Fruit fly (Drosophila melanogaster): ENCODE data around the gene Nepl17.
A peak's percentile ranks its signal among the peaks of the same experiment; 100 is the strongest.

Gene Nepl17

DNA sequence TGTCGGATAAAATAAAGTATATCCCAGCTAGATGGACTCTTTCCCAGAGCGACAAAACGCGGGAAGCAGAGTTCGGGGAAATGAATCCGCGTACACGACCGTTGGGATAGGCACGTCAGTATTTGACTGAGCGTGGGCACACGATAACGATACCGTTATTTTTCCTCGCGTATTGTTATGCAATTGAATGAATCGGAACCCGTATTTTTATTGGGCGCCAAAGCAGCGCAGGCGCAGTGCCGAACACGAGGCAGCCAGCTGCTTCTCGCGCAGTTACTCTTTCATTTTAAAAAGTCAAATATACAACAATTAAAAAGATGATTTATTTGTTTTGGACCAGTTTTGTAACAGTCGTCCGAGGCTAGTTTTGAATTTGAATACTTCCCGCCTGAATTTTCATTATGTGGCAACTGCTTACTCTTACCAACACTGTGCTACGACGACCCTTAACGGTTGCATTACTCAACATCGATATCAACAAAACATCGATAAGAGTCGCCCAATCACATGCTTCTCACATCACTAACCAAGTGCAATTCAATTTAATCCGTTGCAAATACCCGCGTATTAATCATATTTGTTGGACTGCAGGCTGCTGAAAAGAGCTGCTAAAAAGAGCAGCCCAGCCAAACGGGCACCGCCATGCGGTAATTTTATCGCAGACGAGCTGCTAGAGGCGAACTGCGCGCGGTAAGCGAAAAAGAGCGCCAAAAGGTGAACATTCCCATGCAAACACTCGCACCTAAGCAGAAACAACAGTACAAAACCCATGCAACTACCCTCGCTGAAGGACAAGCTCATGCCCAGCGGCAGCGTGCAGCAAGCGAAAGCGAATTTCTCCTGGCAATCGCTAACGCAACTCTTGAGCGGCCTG is 15.1 kb downstream of the Nepl17 start, which contains the start of the genes CG33203 and Doa (continued):
- no peak for TF ChIP-seq CG10274 (GFP tag; optimal IDR thresholded peaks at IDR 0.05)
- TF ChIP-seq zen (tag; optimal IDR thresholded peaks at IDR 0.05): peak; percentile 63
- peak; percentile 48; the same call in 1 of the 2 replicates for TF ChIP-seq cas (GFP tag; IDR thresholded peaks at IDR 0.05)
- TF ChIP-seq Meics (GFP tag; optimal IDR thresholded peaks at IDR 0.05): no peak
- TF ChIP-seq ssp (GFP tag; IDR thresholded peaks at IDR 0.05): peak; percentile 54
- no peak for TF ChIP-seq Vsx1 (GFP tag; optimal IDR thresholded peaks at IDR 0.05)
- TF ChIP-seq CG4730 (GFP tag; IDR thresholded peaks at IDR 0.05): no peak
- TF ChIP-seq Six4 (GFP tag; optimal IDR thresholded peaks at IDR 0.05): no peak
- TF ChIP-seq oc (tag; optimal IDR thresholded peaks at IDR 0.05): peak; percentile 32
- TF ChIP-seq Hmr (GFP tag; optimal IDR thresholded peaks at IDR 0.05): peak; percentile 66
- TF ChIP-seq dm (GFP tag; optimal IDR thresholded peaks at IDR 0.05): no peak
- TF ChIP-seq CG7963 (GFP tag; IDR thresholded peaks at IDR 0.05; ENCODE audit: partially characterized antibody): peak; percentile 62; the same call in 2 of the 3 replicates
- TF ChIP-seq da (GFP tag; optimal IDR thresholded peaks at IDR 0.05): no peak
- TF ChIP-seq bowl (GFP tag; IDR thresholded peaks at IDR 0.05): no peak
- TF ChIP-seq CG10654 (GFP tag; optimal IDR thresholded peaks at IDR 0.05): peak; percentile 31
- peak; percentile 10 for TF ChIP-seq maf-S (GFP tag; optimal IDR thresholded peaks at IDR 0.05)
- peak; percentile 26 for TF ChIP-seq CG3163 (GFP tag; optimal IDR thresholded peaks at IDR 0.05)
- peak; percentile 57 for TF ChIP-seq CG30403 (GFP tag; optimal IDR thresholded peaks at IDR 0.05)
- TF ChIP-seq chinmo (GFP tag; IDR thresholded peaks at IDR 0.05; ENCODE audit: partially characterized antibody): peak; percentile 71; the same call in 2 of the 4 replicates
- TF ChIP-seq CG3281 (GFP tag; optimal IDR thresholded peaks at IDR 0.05): peak; percentile 68
- TF ChIP-seq CG32532 (GFP tag; IDR thresholded peaks at IDR 0.05): peak; percentile 44; the same call in 1 of the 2 replicates
- peak; percentile 80 for TF ChIP-seq vnd (GFP tag; IDR thresholded peaks at IDR 0.05; ENCODE audit: partially characterized antibody)
- TF ChIP-seq CG17568 (GFP tag; optimal IDR thresholded peaks at IDR 0.05): no peak
- peak; percentile 80 for TF ChIP-seq Lhr (GFP tag; optimal IDR thresholded peaks at IDR 0.05)
- no peak for TF ChIP-seq CG10462 (GFP tag; optimal IDR thresholded peaks at IDR 0.05)
- TF ChIP-seq ro (GFP tag; IDR thresholded peaks at IDR 0.05): no peak
- TF ChIP-seq bsh (GFP tag; optimal IDR thresholded peaks at IDR 0.05): peak in 1 of 2 experiments; percentile 7
- TF ChIP-seq cg (GFP tag; optimal IDR thresholded peaks at IDR 0.05): no peak
- peak; percentile 9 for TF ChIP-seq tin (GFP tag; optimal IDR thresholded peaks at IDR 0.05)
- no peak for TF ChIP-seq CG30431 (GFP tag; optimal IDR thresholded peaks at IDR 0.05)
- TF ChIP-seq Abd-B (GFP tag; optimal IDR thresholded peaks at IDR 0.05): peak; percentile 16
- peak; percentile 42 for TF ChIP-seq pnt (GFP tag; optimal IDR thresholded peaks at IDR 0.05)
- TF ChIP-seq Tbp (GFP tag; optimal IDR thresholded peaks at IDR 0.05): no peak
- TF ChIP-seq ranshi (GFP tag; IDR thresholded peaks at IDR 0.05): 0 out of 2 replicates have a peak, but pooled peaks have one; percentile 17
- peak; percentile 76 for TF ChIP-seq mam (GFP tag; optimal IDR thresholded peaks at IDR 0.05)
- TF ChIP-seq CG12155 (GFP tag; optimal IDR thresholded peaks at IDR 0.05): peak; percentile 25
- peak; percentile 94 for TF ChIP-seq Med (GFP tag)
- no peak for TF ChIP-seq CG1529 (GFP tag; optimal IDR thresholded peaks at IDR 0.05)
- TF ChIP-seq Spps (tag; optimal IDR thresholded peaks at IDR 0.05): no peak
- peak; percentile 26; the same call in 1 of the 2 replicates for TF ChIP-seq sisA (GFP tag; IDR thresholded peaks at IDR 0.05)
- peak; percentile 20 for TF ChIP-seq CG18011 (GFP tag; optimal IDR thresholded peaks at IDR 0.05)
- peak; percentile 65 for TF ChIP-seq slbo (GFP tag; IDR thresholded peaks at IDR 0.05)
- TF ChIP-seq Optix (GFP tag; IDR thresholded peaks at IDR 0.05): 0 out of 3 replicates have a peak, but pooled peaks have one; percentile 18
- no peak for TF ChIP-seq Rx (GFP tag; IDR thresholded peaks at IDR 0.05)
- TF ChIP-seq knrl (GFP tag; IDR thresholded peaks at IDR 0.05; ENCODE audit: partially characterized antibody): peak; percentile 90
- peak; percentile 30 for TF ChIP-seq her (GFP tag; optimal IDR thresholded peaks at IDR 0.05)
- TF ChIP-seq CG4328 (GFP tag; optimal IDR thresholded peaks at IDR 0.05): no peak
- peak; percentile 46 for TF ChIP-seq bab2 (GFP tag; optimal IDR thresholded peaks at IDR 0.05)
- TF ChIP-seq CG31224 (GFP tag; IDR thresholded peaks at IDR 0.05): no peak
